Fruit fly (Drosophila melanogaster) whole organism, prepupa: ENCODE measurements around the gene dop.

ENCODE experiments used
- Blimp-1 ChIP-seq: fragments of 200-800 bp; sonication (Bioruptor generic); optimal IDR thresholded peaks from 3 replicates; lab custom pipeline; 2017; ENCODE audit warnings: missing biosample characterization, missing genetic modification characterization, mild to moderate bottlenecking, moderate library complexity, missing genetic modification reagents
- CG10631 ChIP-seq: fragments of 200-800 bp; sonication (Bioruptor generic); optimal IDR thresholded peaks from 2 replicates; lab custom pipeline; 2016; ENCODE audit warnings: missing biosample characterization, missing genetic modification characterization
- CG11294 ChIP-seq: fragments of 200-800 bp; sonication (Bioruptor generic); IDR thresholded peaks from 2 replicates; pipeline ENCODE4 v1.3.6; 2022; ENCODE audit warnings: missing biosample characterization, missing genetic modification characterization
- CG11762 ChIP-seq: fragments of 200-800 bp; sonication (Bioruptor generic); optimal IDR thresholded peaks from 3 replicates; lab custom pipeline; 2016; ENCODE audit warnings: missing biosample characterization, missing genetic modification characterization; ENCODE audit not compliant: insufficient read depth
- CG11902 ChIP-seq: fragments of 200-800 bp; sonication (Bioruptor generic); optimal IDR thresholded peaks from 3 replicates; lab custom pipeline; 2016; ENCODE audit warnings: missing biosample characterization, missing genetic modification characterization
- CG1621 ChIP-seq: fragments of 200-800 bp; sonication (Bioruptor generic); optimal IDR thresholded peaks from 3 replicates; lab custom pipeline; 2018; ENCODE audit warnings: missing biosample characterization, mild to moderate bottlenecking, missing genetic modification characterization
- CG3032 ChIP-seq: fragments of 200-800 bp; optimal IDR thresholded peaks from 2 replicates; lab custom pipeline; 2019; ENCODE audit warnings: missing biosample characterization, mild to moderate bottlenecking, missing genetic modification characterization, moderate library complexity
- CG32006 ChIP-seq: fragments of 200-800 bp; sonication (Bioruptor generic); optimal IDR thresholded peaks from 3 replicates; lab custom pipeline; 2017; ENCODE audit warnings: missing biosample characterization, mild to moderate bottlenecking, missing genetic modification characterization
- CG34406 ChIP-seq: fragments of 200-800 bp; sonication (Bioruptor generic); optimal IDR thresholded peaks from 3 replicates; lab custom pipeline; 2016; ENCODE audit warnings: missing biosample characterization, missing genetic modification characterization
- CG3919 ChIP-seq: fragments of 200-800 bp; sonication (Bioruptor generic); optimal IDR thresholded peaks from 3 replicates; lab custom pipeline; 2016; ENCODE audit warnings: missing biosample characterization, missing genetic modification characterization
- CG4318 ChIP-seq: fragments of 200-800 bp; sonication (Bioruptor generic); optimal IDR thresholded peaks from 3 replicates; lab custom pipeline; 2017; ENCODE audit warnings: missing biosample characterization, mild to moderate bottlenecking, missing genetic modification characterization
- CG6276 ChIP-seq: fragments of 200-800 bp; sonication (Bioruptor generic); optimal IDR thresholded peaks from 2 replicates; lab custom pipeline; 2017; ENCODE audit warnings: missing biosample characterization, mild to moderate bottlenecking, missing genetic modification characterization
- CG6808 ChIP-seq: fragments of 200-800 bp; sonication (Bioruptor generic); optimal IDR thresholded peaks from 3 replicates; lab custom pipeline; 2017; ENCODE audit warnings: missing biosample characterization, missing genetic modification characterization, mild to moderate bottlenecking, moderate library complexity, missing genetic modification reagents
- CG6854 ChIP-seq: fragments of 200-800 bp; sonication (Bioruptor generic); optimal IDR thresholded peaks from 2 replicates; lab custom pipeline; 2017; ENCODE audit warnings: missing biosample characterization, mild to moderate bottlenecking, missing genetic modification characterization
- CG7368 ChIP-seq: fragments of 200-800 bp; sonication (Bioruptor generic); optimal IDR thresholded peaks from 3 replicates; lab custom pipeline; 2016; ENCODE audit warnings: missing biosample characterization, missing genetic modification characterization
- CG8119 ChIP-seq: fragments of 200-800 bp; sonication (Bioruptor generic); IDR thresholded peaks from 3 replicates; pipeline ENCODE4 v1.3.6; 2022; ENCODE audit warnings: missing biosample characterization, missing genetic modification characterization
- CG8319 ChIP-seq: fragments of 200-800 bp; sonication (Bioruptor generic); optimal IDR thresholded peaks from 3 replicates; lab custom pipeline; 2016; ENCODE audit warnings: missing biosample characterization, missing genetic modification characterization
- CG8632 ChIP-seq: fragments of 200-800 bp; sonication (Bioruptor generic); optimal IDR thresholded peaks from 3 replicates; lab custom pipeline; 2016; ENCODE audit warnings: missing biosample characterization, missing genetic modification characterization
- Eip93F ChIP-seq: fragments of 200-800 bp; sonication (Bioruptor generic); optimal IDR thresholded peaks from 2 replicates; lab custom pipeline; 2016; ENCODE audit warnings: missing biosample characterization, mild to moderate bottlenecking, missing genetic modification characterization
- Ets21C ChIP-seq: fragments of 200-800 bp; sonication (Bioruptor generic); optimal IDR thresholded peaks from 3 replicates; lab custom pipeline; 2016; ENCODE audit warnings: missing biosample characterization, missing genetic modification characterization
- Ets96B ChIP-seq: fragments of 200-800 bp; optimal IDR thresholded peaks from 2 replicates; lab custom pipeline; 2019; ENCODE audit warnings: missing biosample characterization, mild to moderate bottlenecking, missing genetic modification characterization, moderate library complexity
- Gug ChIP-seq: fragments of 200-800 bp; sonication (Bioruptor generic); IDR thresholded peaks from 2 replicates; pipeline ENCODE4 v1.3.6; 2022; ENCODE audit warnings: missing biosample characterization, missing genetic modification characterization
- Hr38 ChIP-seq: sonication (Bioruptor generic); optimal IDR thresholded peaks from 2 replicates; lab custom pipeline; 2016; ENCODE audit warnings: missing biosample characterization, missing genetic modification characterization
- Hr39 ChIP-seq: fragments of 200-800 bp; sonication (Bioruptor generic); optimal IDR thresholded peaks from 2 replicates; lab custom pipeline; 2016; ENCODE audit warnings: missing biosample characterization, missing genetic modification characterization
- Met ChIP-seq: fragments of 200-800 bp; sonication (Bioruptor generic); optimal IDR thresholded peaks from 3 replicates; lab custom pipeline; 2016; ENCODE audit warnings: missing biosample characterization, missing genetic modification characterization
- OdsH ChIP-seq: fragments of 200-800 bp; sonication (Bioruptor generic); optimal IDR thresholded peaks from 3 replicates; lab custom pipeline; 2016; ENCODE audit warnings: missing biosample characterization, missing genetic modification characterization
- Sox102F ChIP-seq: fragments of 200-800 bp; sonication (Bioruptor generic); optimal IDR thresholded peaks from 2 replicates; lab custom pipeline; 2016; ENCODE audit warnings: missing biosample characterization, mild to moderate bottlenecking, missing genetic modification characterization
- Sox14 ChIP-seq: fragments of 200-800 bp; sonication (Bioruptor generic); optimal IDR thresholded peaks from 3 replicates; lab custom pipeline; 2016; ENCODE audit warnings: missing biosample characterization, missing genetic modification characterization
- Sox15 ChIP-seq: fragments of 200-800 bp; sonication (Bioruptor generic); optimal IDR thresholded peaks from 3 replicates; lab custom pipeline; 2016; ENCODE audit warnings: missing biosample characterization, missing genetic modification characterization
- acj6 ChIP-seq: fragments of 200-800 bp; sonication (Bioruptor generic); optimal IDR thresholded peaks from 3 replicates; lab custom pipeline; 2016; ENCODE audit warnings: missing biosample characterization, missing genetic modification characterization
- cyc ChIP-seq: fragments of 200-800 bp; sonication (Bioruptor generic); optimal IDR thresholded peaks from 3 replicates; lab custom pipeline; 2016; ENCODE audit warnings: missing biosample characterization, missing genetic modification characterization
- dac ChIP-seq: fragments of 200-800 bp; sonication (Bioruptor generic); optimal IDR thresholded peaks from 2 replicates; lab custom pipeline; 2017; ENCODE audit warnings: missing biosample characterization, mild to moderate bottlenecking, missing genetic modification characterization
- dsx ChIP-seq: fragments of 200-800 bp; optimal IDR thresholded peaks from 3 replicates; lab custom pipeline; 2019; ENCODE audit warnings: missing biosample characterization, mild to moderate bottlenecking, missing genetic modification characterization, moderate library complexity; ENCODE audit not compliant: poor library complexity, severe bottlenecking
- eg ChIP-seq: fragments of 200-800 bp; sonication (Bioruptor generic); IDR thresholded peaks from 3 replicates; pipeline ENCODE4 v1.3.6; 2022; ENCODE audit warnings: missing biosample characterization, missing genetic modification characterization
- esn ChIP-seq: fragments of 200-800 bp; sonication (Bioruptor generic); optimal IDR thresholded peaks from 2 replicates; lab custom pipeline; 2016; ENCODE audit warnings: missing biosample characterization, mild to moderate bottlenecking, missing genetic modification characterization, moderate library complexity
- fd59A ChIP-seq: fragments of 200-800 bp; sonication (Bioruptor generic); optimal IDR thresholded peaks from 2 replicates; lab custom pipeline; 2017; ENCODE audit warnings: missing biosample characterization, mild to moderate bottlenecking, missing genetic modification characterization, missing genetic modification reagents
- fd85E ChIP-seq: fragments of 200-800 bp; sonication (Bioruptor generic); optimal IDR thresholded peaks from 3 replicates; lab custom pipeline; 2016; ENCODE audit warnings: missing biosample characterization, missing genetic modification characterization
- fkh ChIP-seq: fragments of 200-800 bp; sonication (Bioruptor generic); optimal IDR thresholded peaks from 3 replicates; lab custom pipeline; 2017; ENCODE audit warnings: missing biosample characterization, mild to moderate bottlenecking, missing genetic modification characterization, moderate library complexity
- net ChIP-seq: fragments of 200-800 bp; sonication (Bioruptor generic); optimal IDR thresholded peaks from 3 replicates; lab custom pipeline; 2016; ENCODE audit warnings: missing biosample characterization, missing genetic modification characterization
- salr ChIP-seq, 2 experiments: fragments of 200-800 bp; sonication (Bioruptor generic); optimal IDR thresholded peaks; 3 replicates each; lab custom pipeline; 2016 to 2018; ENCODE audit warnings: missing biosample characterization in 2 of 2, missing genetic modification characterization in 2 of 2, mild to moderate bottlenecking in 1 of 2
- ss ChIP-seq, 2 experiments: fragments of 200-800 bp; sonication (Bioruptor generic); optimal IDR thresholded peaks; 2 replicates in 1 of 2; 3 replicates in 1 of 2; lab custom pipeline; 2017 to 2018; ENCODE audit warnings: mild to moderate bottlenecking in 2 of 2, missing biosample characterization in 2 of 2, missing genetic modification characterization in 2 of 2, moderate library complexity in 1 of 2
- vri ChIP-seq: fragments of 200-800 bp; sonication (Bioruptor generic); optimal IDR thresholded peaks from 3 replicates; lab custom pipeline; 2016; ENCODE audit warnings: missing biosample characterization, mild to moderate bottlenecking, missing genetic modification characterization

dop gene

DNA sequence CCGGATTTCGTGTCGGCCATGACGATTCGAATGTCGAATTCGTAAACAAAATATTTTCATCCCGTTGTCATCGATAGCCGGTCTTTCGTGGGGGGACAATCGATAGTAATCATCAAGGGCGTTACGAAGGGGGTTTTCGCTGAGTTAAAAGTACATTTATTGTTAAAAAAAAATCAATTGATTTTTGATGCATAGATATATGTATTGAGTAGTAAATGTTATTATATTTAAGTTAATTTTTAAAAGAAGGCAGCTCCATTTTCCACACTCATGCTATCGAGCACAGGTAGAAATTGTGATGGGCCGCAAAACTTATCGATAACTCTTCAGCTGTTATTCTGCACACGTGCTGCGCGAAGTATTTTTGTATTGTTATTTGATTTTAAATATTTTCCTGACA is 14.7 kb downstream of the dop start, which contains the start of the genes mrn and CG12301 (continued):
- TF ChIP-seq Eip93F (GFP tag; lab: Kevin White, UChicago) (no peak), fkh (GFP tag; lab: Kevin White, UChicago) (no peak), Ets96B (tag; lab: Kevin White, UChicago) (peak; percentile 86), acj6 (GFP tag; lab: Kevin White, UChicago) (no peak), CG7368 (no peak), Gug (GFP tag; lab: Robert Waterston, UW) (peak; percentile 69), CG1621 (tag; lab: Kevin White, UChicago) (no peak), dsx (GFP tag; lab: Kevin White, UChicago) (no peak), ss (GFP tag; optimal IDR thresholded peaks at IDR 0.05; lab: Kevin White, UChicago) (no peak), net (GFP tag; lab: Kevin White, UChicago) (no peak), Sox15 (GFP tag; lab: Kevin White, UChicago) (peak; percentile 65), CG11762 (GFP tag; lab: Kevin White, UChicago) (peak; percentile 64), CG11294 (GFP tag; lab: Robert Waterston, UW) (peak; percentile 87), CG10631 (GFP tag; lab: Kevin White, UChicago) (no peak), CG8319 (GFP tag; lab: Kevin White, UChicago) (no peak), esn (GFP tag; lab: Kevin White, UChicago) (peak; percentile 85), salr (GFP tag; optimal IDR thresholded peaks at IDR 0.05; lab: Kevin White, UChicago) (no peak), fd59A (GFP tag; lab: Kevin White, UChicago) (peak; percentile 13), Sox14 (GFP tag; lab: Kevin White, UChicago) (no peak), Hr38 (GFP tag; lab: Kevin White, UChicago) (peak; percentile 70)

DNA sequence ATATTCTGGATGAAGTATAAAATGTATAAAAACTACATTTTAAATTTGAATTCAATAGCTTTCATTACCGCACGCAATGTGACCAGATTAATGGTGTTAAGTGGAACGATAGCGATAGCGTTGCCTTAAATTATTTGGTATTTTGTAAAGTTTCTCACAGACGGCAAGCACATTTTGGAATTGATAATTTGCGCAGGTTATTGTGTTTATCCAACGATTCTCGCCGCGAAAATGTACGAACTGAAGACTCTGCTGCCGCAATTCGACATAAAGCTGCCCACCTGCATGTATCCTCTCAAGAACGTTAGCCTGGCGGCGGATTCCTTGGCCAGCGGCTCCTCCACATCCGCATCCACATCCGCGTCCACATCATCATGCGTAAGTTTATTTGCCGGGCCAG is 17.7 kb downstream of the dop start, which contains the start of gene AIMP2:
Gene AIMP2, plus strand, starts transcription at position 135 of the 400 bp plus-strand sequence.
- TF ChIP-seq fd85E, result no peak
- TF ChIP-seq esn (GFP tag; lab: Kevin White, UChicago), result no peak
- TF ChIP-seq acj6 (GFP tag; lab: Kevin White, UChicago), result no peak
- no peak for TF ChIP-seq CG6854 (GFP tag; lab: Kevin White, UChicago)
- no peak for TF ChIP-seq Blimp-1 (GFP tag; lab: Kevin White, UChicago)
- TF ChIP-seq CG6808 (GFP tag; lab: Kevin White, UChicago), result no peak
- TF ChIP-seq Hr38 (GFP tag; lab: Kevin White, UChicago), result no peak
- no peak for TF ChIP-seq CG6276 (GFP tag; lab: Kevin White, UChicago)
- TF ChIP-seq CG3919, result no peak
- TF ChIP-seq vri (GFP tag; lab: Kevin White, UChicago), result no peak
- TF ChIP-seq CG8119 (GFP tag; lab: Robert Waterston, UW), result no peak

DNA sequence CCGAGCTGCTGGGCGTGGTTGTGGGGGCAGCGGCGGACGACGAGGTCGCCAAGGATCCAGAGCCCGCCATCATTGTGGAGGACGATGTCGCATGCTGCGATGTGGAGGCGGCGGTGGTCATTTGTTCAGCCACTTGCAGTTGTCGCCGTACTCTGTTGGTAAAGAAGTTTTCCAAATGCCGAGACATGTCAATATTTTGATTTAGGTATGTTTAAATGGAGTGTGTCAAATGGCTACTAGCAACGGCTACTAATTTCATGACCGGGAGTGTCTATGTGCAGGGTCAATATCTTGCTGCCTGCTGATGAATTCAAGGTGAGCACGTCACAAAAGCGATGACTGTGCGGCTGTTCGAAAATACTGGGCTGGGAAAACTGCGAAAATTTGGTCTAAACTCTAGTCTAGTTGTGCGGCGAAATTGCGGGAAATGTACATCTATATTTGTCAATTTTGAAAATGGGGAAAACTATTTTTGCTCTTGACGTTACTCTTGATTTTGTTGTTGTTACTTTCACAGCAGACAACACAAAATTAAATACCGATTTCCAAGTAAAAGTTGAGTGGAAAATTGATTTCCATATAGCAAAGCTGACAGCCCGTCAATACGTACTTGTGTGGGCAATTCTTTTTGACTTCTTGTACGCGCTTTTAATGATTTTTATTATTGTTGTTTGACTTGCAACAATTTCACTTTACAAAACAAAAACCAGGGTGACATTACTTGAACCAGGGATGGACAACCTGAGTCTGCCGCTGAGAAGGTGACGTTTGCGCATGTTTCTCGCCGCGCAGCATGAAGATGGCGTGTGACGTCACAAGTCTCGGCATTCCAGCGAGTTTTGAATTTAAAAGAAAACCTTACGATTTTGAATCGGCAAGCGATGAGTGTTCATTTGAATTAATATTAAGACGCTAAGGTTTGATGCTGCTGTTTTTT is 21.9 kb downstream of the dop start, which contains the start of gene CG7656:
Gene CG7656, minus strand, starts transcription at position 731 of the 937 bp plus-strand sequence.
- TF ChIP-seq OdsH (GFP tag; lab: Kevin White, UChicago), result peak; percentile 65
- TF ChIP-seq eg, result peak; percentile 64
- no peak for TF ChIP-seq CG34406 (GFP tag; lab: Kevin White, UChicago)
- TF ChIP-seq Sox14 (GFP tag; lab: Kevin White, UChicago), result peak; percentile 79
- peak; percentile 29 for TF ChIP-seq CG3032 (tag; lab: Kevin White, UChicago)
- TF ChIP-seq CG6276 (GFP tag; lab: Kevin White, UChicago), result no peak
- peak; percentile 12 for TF ChIP-seq CG6854 (GFP tag; lab: Kevin White, UChicago)
- peak; percentile 46 for TF ChIP-seq CG10631 (GFP tag; lab: Kevin White, UChicago)
- peak; percentile 14 for TF ChIP-seq CG11902 (GFP tag; lab: Kevin White, UChicago)
- peak; percentile 27 for TF ChIP-seq CG32006 (GFP tag; lab: Kevin White, UChicago)
- peak; percentile 78 for TF ChIP-seq CG3919
- TF ChIP-seq salr (GFP tag; optimal IDR thresholded peaks at IDR 0.05; lab: Kevin White, UChicago), result no peak
- TF ChIP-seq CG8119 (GFP tag; lab: Robert Waterston, UW), result 0 out of 3 replicates have a peak, but pooled peaks have one; percentile 35
- TF ChIP-seq Met (GFP tag; lab: Kevin White, UChicago), result peak; percentile 65
- TF ChIP-seq Gug (GFP tag; lab: Robert Waterston, UW), result no peak
- TF ChIP-seq CG8632, result no peak
- no peak for TF ChIP-seq dac (GFP tag; lab: Kevin White, UChicago)
- TF ChIP-seq fkh (GFP tag; lab: Kevin White, UChicago), result peak; percentile 58
- TF ChIP-seq Sox15 (GFP tag; lab: Kevin White, UChicago), result peak; percentile 47
- no peak for TF ChIP-seq Sox102F
- TF ChIP-seq CG8319 (GFP tag; lab: Kevin White, UChicago), result peak; percentile 27
- peak; percentile 43 for TF ChIP-seq net (GFP tag; lab: Kevin White, UChicago)
- peak; percentile 75 for TF ChIP-seq Hr39 (GFP tag; lab: Kevin White, UChicago)
- TF ChIP-seq cyc, result peak; percentile 77
- no peak for TF ChIP-seq Ets21C (GFP tag; lab: Kevin White, UChicago)
- TF ChIP-seq CG4318 (GFP tag; lab: Kevin White, UChicago), result no peak
- no peak for TF ChIP-seq ss (GFP tag; optimal IDR thresholded peaks at IDR 0.05; lab: Kevin White, UChicago)
